Worm (Caenorhabditis elegans) whole organism, L3 larva: ENCODE results near the gene C31H2.4.

Experiments used
- R02D3.7 ChIP-seq: fragments of 150-350 bp; optimal IDR thresholded peaks from 2 replicates; lab custom pipeline; 2014; ENCODE audit warnings: missing biosample characterization, missing genetic modification characterization
- ama-1 ChIP-seq: fragments of 150-350 bp; optimal IDR thresholded peaks from 2 replicates; lab custom pipeline; 2018
- ceh-16 ChIP-seq: sonication (generic microtip); optimal IDR thresholded peaks from 2 replicates; lab custom pipeline; 2017; ENCODE audit warnings: missing biosample characterization, missing genetic modification characterization
- ceh-9 ChIP-seq: sonication (generic microtip); optimal IDR thresholded peaks from 2 replicates; lab custom pipeline; 2018; ENCODE audit warnings: missing biosample characterization, missing genetic modification characterization
- daf-12 ChIP-seq: fragments of 150-350 bp; optimal IDR thresholded peaks from 2 replicates; lab custom pipeline; 2014; ENCODE audit warnings: missing biosample characterization, missing genetic modification reagents, missing genetic modification characterization
- egl-27 ChIP-seq: sonication (generic microtip); optimal IDR thresholded peaks from 4 replicates; lab custom pipeline; 2017; ENCODE audit warnings: missing biosample characterization, missing genetic modification reagents, missing genetic modification characterization
- egl-5 ChIP-seq: fragments of 150-350 bp; optimal IDR thresholded peaks from 2 replicates; lab custom pipeline; 2017; ENCODE audit warnings: missing biosample characterization, missing genetic modification reagents, missing genetic modification characterization, inconsistent platforms
- elt-2 ChIP-seq: sonication (generic microtip); optimal IDR thresholded peaks from 2 replicates; lab custom pipeline; 2016; ENCODE audit warnings: missing genetic modification reagents, mild to moderate bottlenecking, missing genetic modification characterization, missing compliant biosample characterization
- elt-3 ChIP-seq, 3 experiments: fragments of 150-350 bp in 1 of 3; sonication (generic microtip) in 2 of 3; optimal IDR thresholded peaks; 2 replicates in 2 of 3; 4 replicates in 1 of 3; lab custom pipeline; 2014 to 2017; ENCODE audit warnings: missing biosample characterization in 3 of 3, missing genetic modification characterization in 3 of 3
- fkh-10 ChIP-seq: sonication (generic microtip); optimal IDR thresholded peaks from 2 replicates; lab custom pipeline; 2017; ENCODE audit warnings: missing biosample characterization, missing genetic modification reagents, missing genetic modification characterization
- fos-1 ChIP-seq: fragments of 150-350 bp; optimal IDR thresholded peaks from 2 replicates; lab custom pipeline; 2014; ENCODE audit warnings: missing biosample characterization, missing genetic modification characterization
- hmg-11 ChIP-seq: sonication (generic microtip); optimal IDR thresholded peaks from 2 replicates; lab custom pipeline; 2016; ENCODE audit warnings: missing genetic modification characterization, missing compliant biosample characterization
- jun-1 ChIP-seq: fragments of 150-350 bp; optimal IDR thresholded peaks from 2 replicates; lab custom pipeline; 2014; ENCODE audit warnings: missing biosample characterization, missing genetic modification reagents, missing genetic modification characterization
- lin-15B ChIP-seq: fragments of 150-350 bp; optimal IDR thresholded peaks from 2 replicates; lab custom pipeline; 2014; ENCODE audit warnings: missing biosample characterization, missing genetic modification characterization
- lin-39 ChIP-seq: fragments of 150-350 bp; optimal IDR thresholded peaks from 2 replicates; lab custom pipeline; 2018; ENCODE audit warnings: missing biosample characterization, missing genetic modification reagents, missing genetic modification characterization
- mdl-1 ChIP-seq: fragments of 150-350 bp; optimal IDR thresholded peaks from 2 replicates; lab custom pipeline; 2014; ENCODE audit warnings: missing biosample characterization, missing genetic modification characterization
- nfya-1 ChIP-seq: sonication (generic microtip); optimal IDR thresholded peaks from 2 replicates; lab custom pipeline; 2017; ENCODE audit warnings: missing genetic modification characterization, mild to moderate bottlenecking, missing compliant biosample characterization, antibody characterized with exemption, moderate library complexity; ENCODE audit not compliant: insufficient read depth
- nhr-12 ChIP-seq: fragments of 150-350 bp; optimal IDR thresholded peaks from 2 replicates; lab custom pipeline; 2014; ENCODE audit warnings: missing biosample characterization, missing genetic modification characterization
- nhr-23 ChIP-seq: fragments of 150-350 bp; optimal IDR thresholded peaks from 2 replicates; lab custom pipeline; 2014; ENCODE audit warnings: missing biosample characterization, missing genetic modification reagents, missing genetic modification characterization
- nhr-25 ChIP-seq: sonication (generic microtip); optimal IDR thresholded peaks from 2 replicates; lab custom pipeline; 2017; ENCODE audit warnings: missing biosample characterization, missing genetic modification characterization
- nhr-43 ChIP-seq: sonication (generic microtip); optimal IDR thresholded peaks from 2 replicates; lab custom pipeline; 2016; ENCODE audit warnings: mild to moderate bottlenecking, missing genetic modification characterization, missing compliant biosample characterization; ENCODE audit not compliant: poor library complexity, severe bottlenecking
- nhr-76 ChIP-seq: fragments of 150-350 bp; sonication (generic microtip); optimal IDR thresholded peaks from 5 replicates; lab custom pipeline; 2014; ENCODE audit warnings: missing biosample characterization, missing genetic modification characterization
- pha-4 ChIP-seq: fragments of 150-350 bp; optimal IDR thresholded peaks from 2 replicates; lab custom pipeline; 2014; ENCODE audit warnings: missing biosample characterization, missing genetic modification reagents, missing genetic modification characterization
- pqm-1 ChIP-seq: fragments of 150-350 bp; optimal IDR thresholded peaks from 2 replicates; lab custom pipeline; 2017; ENCODE audit warnings: missing biosample characterization, missing genetic modification characterization, inconsistent platforms
- skn-1 ChIP-seq: fragments of 150-350 bp; optimal IDR thresholded peaks from 2 replicates; lab custom pipeline; 2014; ENCODE audit warnings: missing biosample characterization, missing genetic modification characterization
- unc-39 ChIP-seq: sonication (generic microtip); optimal IDR thresholded peaks from 4 replicates; lab custom pipeline; 2017; ENCODE audit warnings: missing biosample characterization, missing genetic modification characterization
- zag-1 ChIP-seq: fragments of 150-350 bp; optimal IDR thresholded peaks from 2 replicates; lab custom pipeline; 2014; ENCODE audit warnings: missing biosample characterization, missing genetic modification characterization
- ztf-11 ChIP-seq: fragments of 150-350 bp; optimal IDR thresholded peaks from 2 replicates; lab custom pipeline; 2014; ENCODE audit warnings: missing biosample characterization, missing genetic modification characterization
- ztf-4 ChIP-seq: fragments of 150-350 bp; optimal IDR thresholded peaks from 2 replicates; lab custom pipeline; 2014; ENCODE audit warnings: missing biosample characterization, missing genetic modification characterization

The C31H2.4 gene

DNA sequence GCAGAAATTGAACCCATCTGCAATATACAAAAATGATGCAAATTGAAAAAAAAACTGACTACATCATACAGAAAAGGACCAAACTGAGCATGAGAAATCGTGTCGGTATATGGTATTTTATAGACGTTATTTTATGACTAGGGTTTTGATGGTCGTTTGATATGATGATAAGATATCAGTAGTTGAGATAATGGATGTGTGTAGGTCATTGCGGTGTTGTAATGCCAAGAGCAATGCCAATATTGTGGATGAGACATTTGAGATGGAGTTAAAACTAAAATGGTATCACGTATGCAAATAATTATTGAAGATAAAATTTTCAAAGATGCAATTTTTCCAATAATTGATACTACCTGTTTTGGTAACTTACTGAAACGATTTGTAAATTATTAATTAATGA is at the start of gene C31H2.4:
C31H2.4 (minus strand) TSS at position 19 of the 400 bp plus-strand sequence.
- no peak for TF ChIP-seq ztf-11
- peak; percentile 63 for TF ChIP-seq elt-2 (tag; lab: Kevin White, UChicago)
- peak; percentile 16 for TF ChIP-seq pqm-1 (tag; lab: Kevin White, UChicago)
- TF ChIP-seq zag-1 (tag; lab: Kevin White, UChicago), result no peak

DNA sequence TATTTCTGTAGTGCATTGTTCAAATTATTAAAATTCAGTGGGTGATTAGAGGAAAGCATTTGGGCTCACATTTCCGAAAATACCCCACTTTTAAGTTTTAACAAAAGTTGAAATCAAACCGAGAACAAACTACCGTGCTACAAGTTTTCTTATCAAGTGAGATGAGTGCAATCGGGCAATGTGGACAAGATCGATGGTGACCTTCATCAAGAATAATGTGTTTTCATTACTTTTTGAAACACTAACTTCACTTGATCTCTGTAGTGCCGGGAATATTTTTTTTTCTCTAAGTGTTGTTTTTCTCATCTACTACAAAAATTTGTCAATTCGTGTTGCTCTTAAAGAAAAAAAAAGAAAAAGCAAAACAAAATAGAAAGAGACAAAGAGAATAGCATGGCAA is 49.4 kb upstream of the C31H2.4 start:
- TF ChIP-seq elt-3 (tag; optimal IDR thresholded peaks at IDR 0.05; lab: Kevin White, UChicago), result no peak
- TF ChIP-seq egl-27 (tag; lab: Kevin White, UChicago), result no peak
- TF ChIP-seq nhr-23 (tag; lab: Kevin White, UChicago), result peak; percentile 32
- no peak for TF ChIP-seq elt-2 (tag; lab: Kevin White, UChicago)
- no peak for TF ChIP-seq skn-1 (tag; lab: Kevin White, UChicago)
- TF ChIP-seq nhr-25 (tag; lab: Kevin White, UChicago), result peak; percentile 5

DNA sequence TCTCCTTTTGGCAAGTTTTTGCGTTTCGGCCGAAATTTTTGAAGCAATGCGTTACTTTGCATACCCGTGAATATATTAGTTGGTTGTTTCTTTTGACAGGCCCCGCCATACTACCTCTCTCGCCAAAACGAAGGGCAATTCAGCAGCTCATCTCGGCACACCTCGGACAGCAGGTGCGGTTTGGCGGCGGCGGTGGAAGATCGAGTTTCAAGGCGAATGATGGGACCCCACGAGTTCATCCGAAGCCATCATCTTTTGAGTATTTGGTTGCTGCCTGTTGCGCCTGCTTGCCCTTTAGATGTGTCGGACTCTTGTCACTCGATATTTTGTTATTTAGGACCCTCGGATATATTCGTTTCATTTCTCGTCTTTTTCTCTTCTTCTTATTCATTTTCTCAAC is 48.9 kb upstream of the C31H2.4 start:
- TF ChIP-seq nhr-25 (tag; lab: Kevin White, UChicago) (no peak), lin-15B (tag; lab: Kevin White, UChicago) (no peak), ama-1 (lab: Kevin White, UChicago) (no peak), fkh-10 (GFP tag; lab: Kevin White, UChicago) (no peak), unc-39 (no peak), zag-1 (tag; lab: Kevin White, UChicago) (no peak), elt-3 (tag; optimal IDR thresholded peaks at IDR 0.05; lab: Kevin White, UChicago) (no peak)

DNA sequence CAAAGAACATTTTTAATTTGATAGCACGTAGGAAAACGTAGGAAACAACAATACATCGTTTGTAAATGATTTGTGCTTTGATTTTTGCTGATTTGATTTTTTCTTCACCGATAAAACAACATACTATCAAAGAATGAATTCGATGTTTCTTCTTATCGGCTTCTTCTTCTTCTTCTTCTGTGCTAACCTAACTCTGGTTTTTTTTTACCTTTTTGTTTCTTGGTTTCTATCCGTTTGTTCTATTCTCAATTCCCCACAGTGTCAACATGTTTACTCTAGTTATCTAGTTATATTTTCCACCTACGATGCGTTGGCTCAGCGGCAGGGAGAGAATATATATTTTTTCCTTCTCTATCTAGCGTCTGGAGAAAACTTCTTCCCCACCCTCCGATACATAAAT is 48.4 kb upstream of the C31H2.4 start:
- TF ChIP-seq ztf-11, result no peak
- no peak for TF ChIP-seq fos-1 (tag; lab: Kevin White, UChicago)
- peak; percentile 56 for TF ChIP-seq elt-2 (tag; lab: Kevin White, UChicago)
- TF ChIP-seq pha-4 (tag; lab: Kevin White, UChicago), result peak; percentile 63
- no peak for TF ChIP-seq ztf-4

- TF ChIP-seq ceh-9 (tag; lab: Kevin White, UChicago) (no peak), lin-15B (tag; lab: Kevin White, UChicago) (no peak), mdl-1 (tag; lab: Kevin White, UChicago) (no peak), nhr-43 (tag; lab: Kevin White, UChicago) (no peak), R02D3.7 (tag; lab: Kevin White, UChicago) (no peak), lin-39 (tag; lab: Kevin White, UChicago) (peak; percentile 15), nfya-1 (tag; lab: Kevin White, UChicago) (peak; percentile 1), hmg-11 (tag; lab: Kevin White, UChicago) (peak; percentile 2), unc-39 (no peak), elt-2 (tag; lab: Kevin White, UChicago) (peak; percentile 14), elt-3 (tag; optimal IDR thresholded peaks at IDR 0.05; lab: Kevin White, UChicago) (no peak)
Observed at ce11 chrX:5205561-5205960, 46.1 kb upstream of the C31H2.4 start, which contains the start of gene H28G03.2. TSS of gene H28G03.2 (plus strand) at chrX:5205760.

ce11 chrX:5202923-5203322 is 43.5 kb upstream of the C31H2.4 start:
- TF ChIP-seq ceh-16 (tag; lab: Kevin White, UChicago), result no peak
- no peak for TF ChIP-seq jun-1
- TF ChIP-seq nhr-12 (tag; lab: Kevin White, UChicago), result no peak
- TF ChIP-seq egl-5 (tag; lab: Kevin White, UChicago), result no peak

ce11 chrX:5202399-5202798 is 42.9 kb upstream of the C31H2.4 start:
- TF ChIP-seq ztf-4, result no peak
- TF ChIP-seq skn-1 (tag; lab: Kevin White, UChicago), result no peak
- no peak for TF ChIP-seq nhr-76 (tag; lab: Kevin White, UChicago)
- TF ChIP-seq pqm-1 (tag; lab: Kevin White, UChicago), result peak; percentile 18
- no peak for TF ChIP-seq daf-12 (tag; lab: Kevin White, UChicago)
- no peak for TF ChIP-seq nhr-12 (tag; lab: Kevin White, UChicago)
- peak; percentile 52 for TF ChIP-seq elt-2 (tag; lab: Kevin White, UChicago)
- TF ChIP-seq fos-1 (tag; lab: Kevin White, UChicago), result no peak
